Fruit fly (Drosophila melanogaster) whole organism: ENCODE measurements around the gene I-2.

Experiments
- pan ChIP-seq: fragments of >200 bp; optimal IDR thresholded peaks from 2 replicates; lab custom pipeline; 2017
- psq ChIP-seq: fragments of >200 bp; optimal IDR thresholded peaks from 2 replicates; lab custom pipeline; 2017
- usp ChIP-seq: fragments of >200 bp; optimal IDR thresholded peaks from 2 replicates; lab custom pipeline; 2017; ENCODE audit warnings: missing biosample characterization, missing genetic modification characterization, mixed read lengths

dm6 chr3L:9864275-9865052 is 27.9 kb upstream of the I-2 start, which contains the start of the genes iPLA2-VIA and Ciz1:
- TF ChIP-seq psq (lab: Kevin White, UChicago) (no peak), usp (GFP tag; lab: Kevin White, UChicago) (no peak), pan (no peak)
